Worm (Caenorhabditis elegans): ENCODE data around the gene rpl-36.
A peak's percentile ranks its signal among the peaks of the same experiment; 100 is the strongest.

rpl-36 gene

ce11 chrIII:7181822-7182221 is 1.8 kb downstream of the rpl-36 start, which contains the start of gene epg-4:
epg-4 (plus strand) TSS chrIII:7182167.
- no peak for TF ChIP-seq B0261.1 (tag; optimal IDR thresholded peaks at IDR 0.05)
- TF ChIP-seq pha-4 (tag; optimal IDR thresholded peaks at IDR 0.05): no peak
- TF ChIP-seq snpc-1.3 (tag; optimal IDR thresholded peaks at IDR 0.05; ENCODE audit: insufficient read depth): no peak
- TF ChIP-seq nhr-90 (tag; optimal IDR thresholded peaks at IDR 0.05): peak; percentile 28
- TF ChIP-seq madf-6 (GFP tag; IDR thresholded peaks at IDR 0.05): peak; percentile 44
- no peak for TF ChIP-seq sdz-38 (tag; optimal IDR thresholded peaks at IDR 0.05)
- no peak for TF ChIP-seq bed-2 (GFP tag; IDR thresholded peaks at IDR 0.05)
- peak; percentile 27; the same call in 1 of the 2 replicates for TF ChIP-seq D2030.7 (GFP tag; IDR thresholded peaks at IDR 0.05)
- TF ChIP-seq ceh-40 (GFP tag; IDR thresholded peaks at IDR 0.05): no peak
- peak; percentile 64; the same call in 1 of the 2 replicates for TF ChIP-seq lin-26 (GFP tag; IDR thresholded peaks at IDR 0.05)
- no peak for TF ChIP-seq cebp-2 (GFP tag; IDR thresholded peaks at IDR 0.05)
- TF ChIP-seq attf-5 (GFP tag; optimal IDR thresholded peaks at IDR 0.05): peak; percentile 89
- peak; percentile 13 for TF ChIP-seq F23B12.7 (tag; optimal IDR thresholded peaks at IDR 0.05; ENCODE audit: insufficient read depth)
- peak; percentile 0 for TF ChIP-seq somi-1 (GFP tag; optimal IDR thresholded peaks at IDR 0.05)
- no peak; the same call in 1 of the 2 replicates for TF ChIP-seq Y67H2A.10 (GFP tag; conservative IDR thresholded peaks at IDR 0.05)
- TF ChIP-seq snpc-3.4 (tag; optimal IDR thresholded peaks at IDR 0.05): peak; percentile 9
- peak; percentile 30 for TF ChIP-seq zim-3 (tag; optimal IDR thresholded peaks at IDR 0.05)
- TF ChIP-seq gei-17 (GFP tag; optimal IDR thresholded peaks at IDR 0.05): no peak
- TF ChIP-seq K11D2.4 (GFP tag; IDR thresholded peaks at IDR 0.05): no peak
- TF ChIP-seq madf-8 (GFP tag; conservative IDR thresholded peaks at IDR 0.05): peak; percentile 14; the same call in 1 of the 2 replicates
- TF ChIP-seq unc-62 (GFP tag; optimal IDR thresholded peaks at IDR 0.05): no peak
- TF ChIP-seq mcd-1 (GFP tag; IDR thresholded peaks at IDR 0.05): peak; percentile 64
- 0 out of 2 replicates have a peak, but pooled peaks have one; percentile 45 for TF ChIP-seq Y53G8AR.9 (GFP tag; conservative IDR thresholded peaks at IDR 0.05)
- no peak for TF ChIP-seq C17E4.6 (GFP tag; IDR thresholded peaks at IDR 0.05)
- TF ChIP-seq ZK185.1 (tag; optimal IDR thresholded peaks at IDR 0.05; ENCODE audit: poor library complexity, severe bottlenecking): peak; percentile 24
- no peak for TF ChIP-seq C06A6.2 (GFP tag; conservative IDR thresholded peaks at IDR 0.05)
- peak; percentile 54; the same call in 1 of the 2 replicates for TF ChIP-seq hsf-1 (GFP tag; IDR thresholded peaks at IDR 0.05)
- no peak for TF ChIP-seq ztf-28 (GFP tag; IDR thresholded peaks at IDR 0.05)
- no peak for TF ChIP-seq nfya-1 (tag; optimal IDR thresholded peaks at IDR 0.05; ENCODE audit: borderline replicate concordance, insufficient read depth)
- peak; percentile 43; the same call in 1 of the 2 replicates for TF ChIP-seq pbrm-1 (GFP tag; IDR thresholded peaks at IDR 0.05)
- TF ChIP-seq xnd-1 (tag; optimal IDR thresholded peaks at IDR 0.05): no peak
- TF ChIP-seq F52B5.7 (tag; optimal IDR thresholded peaks at IDR 0.05): peak; percentile 25
- peak; percentile 70 for TF ChIP-seq B0336.3 (GFP tag; IDR thresholded peaks at IDR 0.05)
- TF ChIP-seq nfyb-1 (GFP tag; IDR thresholded peaks at IDR 0.05): peak; percentile 62; the same call in 1 of the 2 replicates
- TF ChIP-seq egrh-3 (GFP tag; IDR thresholded peaks at IDR 0.05): no peak
- peak; percentile 72 for TF ChIP-seq dox-1 (GFP tag; IDR thresholded peaks at IDR 0.05)
- TF ChIP-seq nhr-27 (tag; optimal IDR thresholded peaks at IDR 0.05): no peak
- TF ChIP-seq nhr-80 (tag; optimal IDR thresholded peaks at IDR 0.05): peak; percentile 53
- TF ChIP-seq ekl-4 (GFP tag; IDR thresholded peaks at IDR 0.05): 0 out of 2 replicates have a peak, but pooled peaks have one; percentile 33
- TF ChIP-seq cebp-1 (GFP tag; IDR thresholded peaks at IDR 0.05): peak; percentile 81
- TF ChIP-seq cebp-1 (tag; optimal IDR thresholded peaks at IDR 0.05): peak; percentile 86
- no peak for TF ChIP-seq ama-1 (optimal IDR thresholded peaks at IDR 0.05)
- peak; percentile 2 to 16 for TF ChIP-seq ama-1 (GFP tag; optimal IDR thresholded peaks at IDR 0.05)
- no peak for TF ChIP-seq rpc-1 (optimal IDR thresholded peaks at IDR 0.05)
- no peak for TF ChIP-seq rpc-1 (tag; optimal IDR thresholded peaks at IDR 0.05)
- TF ChIP-seq tbp1 (GFP tag; optimal IDR thresholded peaks at IDR 0.05): peak; percentile 53
- peak; percentile 25 for TF ChIP-seq ztf-18 (tag; optimal IDR thresholded peaks at IDR 0.05)
- peak; percentile 24 for TF ChIP-seq K12H6.12 (tag; optimal IDR thresholded peaks at IDR 0.05)
- peak; percentile 23 for TF ChIP-seq ceh-27 (GFP tag; optimal IDR thresholded peaks at IDR 0.05)
